Worm (Caenorhabditis elegans): ENCODE data around the gene C08G5.6.

- TF ChIP-seq attf-6 (GFP tag; IDR thresholded peaks at IDR 0.05) (no peak), bed-1 (GFP tag; IDR thresholded peaks at IDR 0.05) (no peak)
These were observed 51.2 kb downstream of the C08G5.6 start, which contains the start of gene F46F5.8 for ce11 chrII:821514-821913.

Data from whole organism, young adult.